Fruit fly (Drosophila melanogaster) whole organism, embryonic: ENCODE data around the gene CG42693.
A peak's percentile ranks its signal among the peaks of the same experiment; 100 is the strongest.

Source experiments
- ATbp ChIP-seq: fragments of 200-800 bp; sonication (Bioruptor generic); optimal IDR thresholded peaks from 2 replicates; lab custom pipeline; 2017; ENCODE audit warnings: missing biosample characterization, mild to moderate bottlenecking, missing genetic modification characterization, missing genetic modification reagents
- Antp ChIP-seq: fragments of 200-800 bp; sonication (Bioruptor generic); optimal IDR thresholded peaks from 3 replicates; lab custom pipeline; 2016; ENCODE audit warnings: missing biosample characterization, missing genetic modification characterization
- C15 ChIP-seq: fragments of 200-800 bp; sonication (Bioruptor generic); IDR thresholded peaks from 3 replicates; pipeline ENCODE4 v1.3.6; 2022; ENCODE audit warnings: missing biosample characterization, missing genetic modification characterization
- CG1024 ChIP-seq: fragments of 200-800 bp; sonication (Bioruptor generic); IDR thresholded peaks from 2 replicates; pipeline ENCODE4 v1.3.6; 2022; ENCODE audit warnings: missing biosample characterization, missing genetic modification characterization
- CG11504 ChIP-seq: fragments of 200-800 bp; sonication (Bioruptor generic); optimal IDR thresholded peaks from 3 replicates; lab custom pipeline; 2019; ENCODE audit warnings: missing biosample characterization, mild to moderate bottlenecking, missing genetic modification characterization, moderate library complexity
- CG1233 ChIP-seq: fragments of 200-800 bp; sonication (Bioruptor generic); optimal IDR thresholded peaks from 4 replicates; lab custom pipeline; 2018; ENCODE audit warnings: missing biosample characterization, mild to moderate bottlenecking, missing genetic modification characterization
- CG13424 ChIP-seq: fragments of 200-800 bp; sonication (Bioruptor generic); optimal IDR thresholded peaks from 2 replicates; lab custom pipeline; 2019; ENCODE audit warnings: missing biosample characterization, mild to moderate bottlenecking, missing genetic modification characterization, moderate library complexity
- CG14050 ChIP-seq: fragments of 200-800 bp; sonication (Bioruptor generic); IDR thresholded peaks from 3 replicates; pipeline ENCODE4 v1.3.6; 2022; ENCODE audit warnings: missing biosample characterization, missing genetic modification characterization
- CG14441 ChIP-seq: fragments of 200-800 bp; sonication (Bioruptor generic); IDR thresholded peaks from 2 replicates; pipeline ENCODE4 v1.3.6; 2022; ENCODE audit warnings: missing biosample characterization, missing genetic modification characterization
- CG15601 ChIP-seq: fragments of 200-800 bp; sonication (Bioruptor generic); optimal IDR thresholded peaks from 3 replicates; lab custom pipeline; 2019; ENCODE audit warnings: missing biosample characterization, mild to moderate bottlenecking, missing genetic modification characterization, moderate library complexity
- CG16813 ChIP-seq: fragments of 200-800 bp; sonication (Bioruptor generic); IDR thresholded peaks from 3 replicates; pipeline ENCODE4 v1.3.6; 2022; ENCODE audit warnings: missing biosample characterization, missing genetic modification characterization; ENCODE audit not compliant: partially characterized antibody
- CG17186 ChIP-seq: fragments of 200-800 bp; sonication (Bioruptor generic); optimal IDR thresholded peaks from 3 replicates; lab custom pipeline; 2017; ENCODE audit warnings: missing biosample characterization, missing genetic modification reagents, missing genetic modification characterization
- CG17328 ChIP-seq: fragments of 200-800 bp; sonication (Bioruptor generic); IDR thresholded peaks from 2 replicates; pipeline ENCODE4 v1.3.6; 2022; ENCODE audit warnings: missing biosample characterization, missing genetic modification characterization
- CG17912 ChIP-seq: fragments of 200-800 bp; sonication (Bioruptor generic); optimal IDR thresholded peaks from 2 replicates; lab custom pipeline; 2018; ENCODE audit warnings: missing biosample characterization, mild to moderate bottlenecking, missing genetic modification characterization
- CG2129 ChIP-seq: fragments of 200-800 bp; sonication (Bioruptor generic); IDR thresholded peaks from 2 replicates; pipeline ENCODE4 v1.3.6; 2022; ENCODE audit warnings: missing biosample characterization, missing genetic modification characterization; ENCODE audit not compliant: partially characterized antibody
- CG2202 ChIP-seq: fragments of 200-800 bp; sonication (Bioruptor generic); optimal IDR thresholded peaks from 2 replicates; lab custom pipeline; 2018; ENCODE audit warnings: missing biosample characterization, mild to moderate bottlenecking, missing genetic modification characterization
- CG2875 ChIP-seq: fragments of 200-800 bp; sonication (Bioruptor generic); optimal IDR thresholded peaks from 2 replicates; lab custom pipeline; 2017; ENCODE audit warnings: missing biosample characterization, mild to moderate bottlenecking, missing genetic modification characterization, missing genetic modification reagents
- CG30431 ChIP-seq: fragments of 200-800 bp; sonication (Bioruptor generic); optimal IDR thresholded peaks from 2 replicates; lab custom pipeline; 2017; ENCODE audit warnings: missing biosample characterization, missing genetic modification characterization
- CG32772 ChIP-seq: fragments of 200-800 bp; sonication (Bioruptor generic); IDR thresholded peaks from 2 replicates; pipeline ENCODE4 v1.3.6; 2022; ENCODE audit warnings: missing biosample characterization, missing genetic modification characterization
- CG34376 ChIP-seq: fragments of 200-800 bp; sonication (Bioruptor generic); optimal IDR thresholded peaks from 2 replicates; lab custom pipeline; 2018; ENCODE audit warnings: missing biosample characterization, mild to moderate bottlenecking, missing genetic modification characterization
- CG4730 ChIP-seq: fragments of 200-800 bp; sonication (Bioruptor generic); IDR thresholded peaks from 2 replicates; pipeline ENCODE4 v1.3.6; 2022; ENCODE audit warnings: missing biosample characterization, missing genetic modification characterization
- CG4820 ChIP-seq: fragments of 200-800 bp; sonication (Bioruptor generic); optimal IDR thresholded peaks from 3 replicates; lab custom pipeline; 2016; ENCODE audit warnings: missing biosample characterization, missing genetic modification characterization
- CG5953 ChIP-seq: fragments of 200-800 bp; sonication (Bioruptor generic); IDR thresholded peaks from 2 replicates; pipeline ENCODE4 v1.3.6; 2022; ENCODE audit warnings: missing biosample characterization, missing genetic modification characterization
- CG6689 ChIP-seq: fragments of 200-800 bp; sonication (Bioruptor generic); IDR thresholded peaks from 2 replicates; pipeline ENCODE4 v1.3.6; 2022; ENCODE audit warnings: missing biosample characterization, missing genetic modification characterization
- CG7745 ChIP-seq: fragments of 200-800 bp; sonication (Bioruptor generic); optimal IDR thresholded peaks from 2 replicates; lab custom pipeline; 2018; ENCODE audit warnings: missing biosample characterization, mild to moderate bottlenecking, missing genetic modification characterization, moderate library complexity
- CG9932 ChIP-seq: fragments of 200-800 bp; sonication (Bioruptor generic); IDR thresholded peaks from 2 replicates; pipeline ENCODE4 v1.3.6; 2022; ENCODE audit warnings: missing biosample characterization, missing genetic modification characterization
- Camta ChIP-seq: fragments of 200-800 bp; sonication (Bioruptor generic); optimal IDR thresholded peaks from 2 replicates; lab custom pipeline; 2016; ENCODE audit warnings: missing biosample characterization, missing genetic modification characterization
- D19B ChIP-seq: fragments of 200-800 bp; sonication (Bioruptor generic); optimal IDR thresholded peaks from 2 replicates; lab custom pipeline; 2017; ENCODE audit warnings: missing biosample characterization, mild to moderate bottlenecking, missing genetic modification characterization
- Dp ChIP-seq: fragments of 200-800 bp; sonication (Bioruptor generic); optimal IDR thresholded peaks from 2 replicates; lab custom pipeline; 2018; ENCODE audit warnings: missing biosample characterization, mild to moderate bottlenecking, missing genetic modification characterization, moderate library complexity
- Fer1 ChIP-seq: fragments of 200-800 bp; sonication (Bioruptor generic); optimal IDR thresholded peaks from 2 replicates; lab custom pipeline; 2017; ENCODE audit warnings: missing biosample characterization, mild to moderate bottlenecking, missing genetic modification characterization
- Gug ChIP-seq: fragments of 200-800 bp; sonication (Bioruptor generic); IDR thresholded peaks from 4 replicates; pipeline ENCODE4 v1.3.6; 2022; ENCODE audit warnings: missing biosample characterization, missing genetic modification characterization
- H2.0 ChIP-seq: fragments of 200-800 bp; sonication (Bioruptor generic); IDR thresholded peaks from 2 replicates; pipeline ENCODE4 v1.3.6; 2022; ENCODE audit warnings: missing biosample characterization, missing genetic modification characterization
- Hr39 ChIP-seq: fragments of >200 bp; optimal IDR thresholded peaks from 2 replicates; lab custom pipeline; 2017
- Med ChIP-seq: fragments of 200-800 bp; sonication (Bioruptor generic); peaks from one replicate; lab custom pipeline; 2016; ENCODE audit warnings: missing biosample characterization, missing genetic modification characterization, mild to moderate bottlenecking, inconsistent platforms, moderate library complexity
- Mrtf ChIP-seq: fragments of 200-800 bp; sonication (Bioruptor generic); IDR thresholded peaks from 3 replicates; pipeline ENCODE4 v1.3.6; 2022; ENCODE audit warnings: missing biosample characterization, missing genetic modification characterization
- NFAT ChIP-seq: fragments of 200-800 bp; sonication (Bioruptor generic); IDR thresholded peaks from 2 replicates; pipeline ENCODE4 v1.3.6; 2022; ENCODE audit warnings: missing biosample characterization, missing genetic modification characterization
- Nf-YC ChIP-seq: fragments of 200-800 bp; optimal IDR thresholded peaks from 3 replicates; lab custom pipeline; 2019; ENCODE audit warnings: missing biosample characterization, mild to moderate bottlenecking, missing genetic modification characterization, moderate library complexity
- Rfx ChIP-seq: fragments of 200-800 bp; sonication (Bioruptor generic); IDR thresholded peaks from 2 replicates; pipeline ENCODE4 v1.3.6; 2022; ENCODE audit warnings: missing biosample characterization, missing genetic modification characterization
- Sox102F ChIP-seq: fragments of 200-800 bp; sonication (Bioruptor generic); optimal IDR thresholded peaks from 2 replicates; lab custom pipeline; 2018; ENCODE audit warnings: missing biosample characterization, mild to moderate bottlenecking, missing genetic modification characterization, moderate library complexity
- bowl ChIP-seq: fragments of 200-800 bp; sonication (Bioruptor generic); IDR thresholded peaks from 2 replicates; pipeline ENCODE4 v1.3.6; 2022; ENCODE audit warnings: missing biosample characterization, missing genetic modification characterization
- gce ChIP-seq: fragments of 200-800 bp; sonication (Bioruptor generic); IDR thresholded peaks from 3 replicates; pipeline ENCODE4 v1.3.6; 2022; ENCODE audit warnings: missing biosample characterization, missing genetic modification characterization
- grau ChIP-seq: fragments of 200-800 bp; optimal IDR thresholded peaks from 3 replicates; lab custom pipeline; 2019; ENCODE audit warnings: missing biosample characterization, mild to moderate bottlenecking, missing genetic modification characterization, moderate library complexity
- hkb ChIP-seq, 2 experiments: fragments of 200-800 bp in 1 of 2; fragments of >200 bp in 1 of 2; sonication (Bioruptor generic) in 1 of 2; IDR thresholded peaks in 1 of 2; optimal IDR thresholded peaks in 1 of 2; 2 replicates each; pipeline versions ENCODE4 v1.3.6 to Lab custom; 2017 to 2022; ENCODE audit warnings: missing biosample characterization in 1 of 2, missing genetic modification characterization in 1 of 2
- insv ChIP-seq, 2 experiments: fragments of 200-800 bp; sonication (Bioruptor generic); optimal IDR thresholded peaks; 3 replicates each; lab custom pipeline; 2016 to 2018; ENCODE audit warnings: missing biosample characterization in 2 of 2, missing genetic modification characterization in 2 of 2
- lmd ChIP-seq: fragments of 200-800 bp; sonication (Bioruptor generic); IDR thresholded peaks from 2 replicates; pipeline ENCODE4 v1.3.6; 2022; ENCODE audit warnings: missing biosample characterization, missing genetic modification characterization
- pan ChIP-seq, 4 experiments: fragments of >200 bp in 3 of 4; fragments of 200-800 bp in 1 of 4; sonication (Bioruptor generic) in 1 of 4; optimal IDR thresholded peaks in 3 of 4; IDR thresholded peaks in 1 of 4; 2 replicates each; pipeline versions ENCODE4 v1.3.6 to Lab custom; 2017 to 2022; ENCODE audit warnings: missing biosample characterization in 2 of 4, missing genetic modification characterization in 2 of 4, mixed read lengths in 1 of 4
- pb ChIP-seq: fragments of 200-800 bp; sonication (Bioruptor generic); optimal IDR thresholded peaks from 3 replicates; lab custom pipeline; 2016; ENCODE audit warnings: missing biosample characterization, missing genetic modification characterization
- row ChIP-seq: fragments of 200-800 bp; sonication (Bioruptor generic); IDR thresholded peaks from 3 replicates; pipeline ENCODE4 v1.3.6; 2022; ENCODE audit warnings: missing biosample characterization, missing genetic modification characterization
- sisA ChIP-seq: fragments of 200-800 bp; sonication (Bioruptor generic); IDR thresholded peaks from 2 replicates; pipeline ENCODE4 v1.3.6; 2022; ENCODE audit warnings: missing biosample characterization, missing genetic modification characterization
- tio ChIP-seq: fragments of 200-800 bp; sonication (Bioruptor generic); optimal IDR thresholded peaks from 2 replicates; lab custom pipeline; 2017; ENCODE audit warnings: missing biosample characterization, missing genetic modification characterization, inconsistent platforms
- vvl ChIP-seq: fragments of 200-800 bp; sonication (Bioruptor generic); IDR thresholded peaks from 2 replicates; pipeline ENCODE4 v1.3.6; 2022; ENCODE audit warnings: missing biosample characterization, missing genetic modification characterization
- yki ChIP-seq: fragments of >200 bp; optimal IDR thresholded peaks from 3 replicates; lab custom pipeline; 2018

CG42693 gene

dm6 chr3R:31709142-31709541 is 1.0 kb upstream of the CG42693 start (continued):
- TF ChIP-seq CG14441 (GFP tag; lab: Robert Waterston, UW) (peak; percentile 69), Nf-YC (tag; lab: Kevin White, UChicago) (peak; percentile 18), hkb (optimal IDR thresholded peaks at IDR 0.05; lab: Kevin White, UChicago) (no peak), hkb (GFP tag; IDR thresholded peaks at IDR 0.05; lab: Robert Waterston, UW) (peak; percentile 32; the same call in 1 of the 2 replicates), NFAT (peak; percentile 20; the same call in 1 of the 2 replicates), CG11504 (tag; lab: Kevin White, UChicago) (peak; percentile 55), CG15601 (tag; lab: Kevin White, UChicago) (peak; percentile 10), insv (GFP tag; optimal IDR thresholded peaks at IDR 0.05; lab: Kevin White, UChicago) (no peak), pan (optimal IDR thresholded peaks at IDR 0.05; lab: Kevin White, UChicago) (no peak), pan (GFP tag; optimal IDR thresholded peaks at IDR 0.05 in 1 of 2, IDR thresholded peaks at IDR 0.05 in 1 of 2) (peak in 1 of 2 experiments; percentile 48), sisA (peak; percentile 51; the same call in 1 of the 2 replicates), CG9932 (GFP tag; lab: Robert Waterston, UW) (no peak), Camta (no peak), pb (peak; percentile 17), Sox102F (GFP tag; lab: Kevin White, UChicago) (peak; percentile 36), H2.0 (GFP tag; lab: Robert Waterston, UW) (0 out of 2 replicates have a peak, but pooled peaks have one; percentile 23), CG13424 (tag; lab: Kevin White, UChicago) (peak; percentile 23), CG14050 (GFP tag; lab: Robert Waterston, UW) (0 out of 3 replicates have a peak, but pooled peaks have one; percentile 37), lmd (GFP tag; lab: Robert Waterston, UW) (peak; percentile 46; the same call in 1 of the 2 replicates), CG7745 (no peak), CG17912 (GFP tag; lab: Kevin White, UChicago) (no peak), CG4730 (0 out of 2 replicates have a peak, but pooled peaks have one; percentile 4), Antp (GFP tag; lab: Kevin White, UChicago) (peak; percentile 6), CG16813 (GFP tag; lab: Robert Waterston, UW) (no peak), tio (no peak), CG4820 (GFP tag; lab: Kevin White, UChicago) (peak; percentile 10), Rfx (GFP tag; lab: Robert Waterston, UW) (peak; percentile 53; the same call in 1 of the 2 replicates), Gug (GFP tag; lab: Robert Waterston, UW) (0 out of 4 replicates have a peak, but pooled peaks have one; percentile 4), grau (tag; lab: Kevin White, UChicago) (peak; percentile 10), CG32772 (GFP tag; lab: Robert Waterston, UW) (peak; percentile 38; the same call in 1 of the 2 replicates), CG6689 (GFP tag; lab: Robert Waterston, UW) (peak; percentile 38), ATbp (GFP tag; lab: Kevin White, UChicago) (peak; percentile 1), CG17186 (no peak), gce (peak; percentile 42; the same call in 2 of the 3 replicates), bowl (no peak), Med (GFP tag; lab: Kevin White, UChicago) (peak; percentile 19), CG17328 (GFP tag; lab: Robert Waterston, UW) (peak; percentile 17; the same call in 1 of the 2 replicates), CG30431 (GFP tag; lab: Kevin White, UChicago) (no peak), row (GFP tag; lab: Robert Waterston, UW) (peak; percentile 33)

DNA sequence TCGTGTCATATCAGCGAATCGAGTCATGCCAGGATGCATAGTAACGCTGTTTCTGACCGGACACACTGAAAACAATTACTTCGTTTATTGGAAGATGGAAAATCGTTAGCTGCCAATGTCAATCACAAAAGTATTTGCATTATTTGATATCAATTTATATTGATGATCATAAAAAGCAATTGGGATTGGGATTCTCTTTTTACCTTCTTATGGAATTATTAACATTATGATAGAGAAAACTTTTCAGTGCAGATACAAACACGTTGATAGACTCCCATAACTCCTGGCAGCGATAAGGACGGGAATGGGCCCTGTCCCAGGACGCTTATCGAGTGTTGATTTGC is 1.3 kb downstream of the CG42693 start:
- TF ChIP-seq CG1024 (GFP tag; lab: Robert Waterston, UW) (no peak), Fer1 (GFP tag; lab: Kevin White, UChicago) (no peak), CG2875 (no peak), CG2129 (no peak), CG4820 (GFP tag; lab: Kevin White, UChicago) (no peak), Mrtf (GFP tag; lab: Robert Waterston, UW) (no peak), D19B (GFP tag; lab: Kevin White, UChicago) (no peak), Dp (GFP tag; lab: Kevin White, UChicago) (no peak), CG5953 (no peak), C15 (GFP tag; lab: Robert Waterston, UW) (no peak), CG2202 (no peak), CG1233 (GFP tag; lab: Kevin White, UChicago) (no peak), vvl (GFP tag; lab: Robert Waterston, UW) (no peak), yki (lab: Kevin White, UChicago) (no peak), Hr39 (lab: Kevin White, UChicago) (no peak), CG34376 (GFP tag; lab: Kevin White, UChicago) (no peak)
